Fruit fly (Drosophila melanogaster): ENCODE results near the gene CG14073.

dm6 chr3L:18828318-18828717 lies 7.8 kb upstream of the CG14073 start:
- TF ChIP-seq usp (GFP tag; optimal IDR thresholded peaks at IDR 0.05) (no peak), CG8478 (optimal IDR thresholded peaks at IDR 0.05) (no peak), psq (optimal IDR thresholded peaks at IDR 0.05) (no peak)

All from whole organism.